Fruit fly (Drosophila melanogaster) whole organism, embryonic: Measurements from ENCODE around the gene CG1494.

Experiments used
- ATbp ChIP-seq: fragments of 200-800 bp; sonication (Bioruptor generic); optimal IDR thresholded peaks from 2 replicates; lab custom pipeline; 2017; ENCODE audit warnings: missing biosample characterization, mild to moderate bottlenecking, missing genetic modification characterization, missing genetic modification reagents
- B-H1 ChIP-seq: fragments of 200-800 bp; sonication (Bioruptor generic); IDR thresholded peaks from 3 replicates; pipeline ENCODE4 v1.3.6; 2022; ENCODE audit warnings: missing biosample characterization, missing genetic modification characterization
- CG10209 ChIP-seq: fragments of 200-800 bp; sonication (Bioruptor generic); optimal IDR thresholded peaks from 3 replicates; lab custom pipeline; 2017; ENCODE audit warnings: missing biosample characterization, mild to moderate bottlenecking, missing genetic modification characterization, missing genetic modification reagents
- CG10565 ChIP-seq: fragments of 200-800 bp; sonication (Bioruptor generic); optimal IDR thresholded peaks from 3 replicates; lab custom pipeline; 2016; ENCODE audit warnings: missing biosample characterization, mild to moderate bottlenecking, missing genetic modification characterization
- CG10959 ChIP-seq: fragments of 200-800 bp; sonication (Bioruptor generic); IDR thresholded peaks from 2 replicates; pipeline ENCODE4 v1.3.6; 2022; ENCODE audit warnings: missing biosample characterization, missing genetic modification characterization
- CG11398 ChIP-seq: fragments of 200-800 bp; sonication (Bioruptor generic); optimal IDR thresholded peaks from 2 replicates; lab custom pipeline; 2016; ENCODE audit warnings: missing biosample characterization, missing genetic modification characterization
- CG11504 ChIP-seq: fragments of 200-800 bp; sonication (Bioruptor generic); optimal IDR thresholded peaks from 3 replicates; lab custom pipeline; 2019; ENCODE audit warnings: missing biosample characterization, mild to moderate bottlenecking, missing genetic modification characterization, moderate library complexity
- CG11723 ChIP-seq: fragments of 200-800 bp; sonication (Bioruptor generic); optimal IDR thresholded peaks from 2 replicates; lab custom pipeline; 2017; ENCODE audit warnings: missing biosample characterization, mild to moderate bottlenecking, missing genetic modification characterization
- CG15601 ChIP-seq: fragments of 200-800 bp; sonication (Bioruptor generic); optimal IDR thresholded peaks from 3 replicates; lab custom pipeline; 2019; ENCODE audit warnings: missing biosample characterization, mild to moderate bottlenecking, missing genetic modification characterization, moderate library complexity
- CG17385 ChIP-seq: fragments of 200-800 bp; sonication (Bioruptor generic); optimal IDR thresholded peaks from 3 replicates; lab custom pipeline; 2018; ENCODE audit warnings: missing biosample characterization, mild to moderate bottlenecking, missing genetic modification characterization
- CG17568 ChIP-seq: fragments of 200-800 bp; sonication (Bioruptor generic); optimal IDR thresholded peaks from 2 replicates; lab custom pipeline; 2018; ENCODE audit warnings: missing biosample characterization, mild to moderate bottlenecking, missing genetic modification characterization, moderate library complexity
- CG18764 ChIP-seq: fragments of 200-800 bp; sonication (Bioruptor generic); optimal IDR thresholded peaks from 3 replicates; lab custom pipeline; 2016; ENCODE audit warnings: missing biosample characterization, missing genetic modification characterization
- CG2202 ChIP-seq: fragments of 200-800 bp; sonication (Bioruptor generic); optimal IDR thresholded peaks from 2 replicates; lab custom pipeline; 2018; ENCODE audit warnings: missing biosample characterization, mild to moderate bottlenecking, missing genetic modification characterization
- CG2712 ChIP-seq: fragments of 200-800 bp; optimal IDR thresholded peaks from 3 replicates; lab custom pipeline; 2019; ENCODE audit warnings: missing biosample characterization, mild to moderate bottlenecking, missing genetic modification characterization, moderate library complexity
- CG31388 ChIP-seq: fragments of 200-800 bp; sonication (Bioruptor generic); optimal IDR thresholded peaks from 2 replicates; lab custom pipeline; 2016; ENCODE audit warnings: missing biosample characterization, missing genetic modification characterization
- CG33213 ChIP-seq: fragments of 200-800 bp; sonication (Bioruptor generic); optimal IDR thresholded peaks from 3 replicates; lab custom pipeline; 2016; ENCODE audit warnings: missing biosample characterization, missing genetic modification characterization
- CG4360 ChIP-seq: fragments of 200-800 bp; sonication (Bioruptor generic); IDR thresholded peaks from 2 replicates; pipeline ENCODE4 v1.3.6; 2022; ENCODE audit warnings: missing biosample characterization, missing genetic modification characterization
- CG5245 ChIP-seq: fragments of 200-800 bp; sonication (Bioruptor generic); optimal IDR thresholded peaks from 3 replicates; lab custom pipeline; 2016; ENCODE audit warnings: missing biosample characterization, missing genetic modification characterization
- CG6683 ChIP-seq: fragments of 200-800 bp; sonication (Bioruptor generic); optimal IDR thresholded peaks from 2 replicates; lab custom pipeline; 2017; ENCODE audit warnings: missing biosample characterization, mild to moderate bottlenecking, missing genetic modification characterization, missing genetic modification reagents
- CG6854 ChIP-seq: fragments of 200-800 bp; sonication (Bioruptor generic); optimal IDR thresholded peaks from 3 replicates; lab custom pipeline; 2017; ENCODE audit warnings: missing biosample characterization, mild to moderate bottlenecking, missing genetic modification characterization
- CG7271 ChIP-seq: fragments of 200-800 bp; sonication (Bioruptor generic); optimal IDR thresholded peaks from 2 replicates; lab custom pipeline; 2018; ENCODE audit warnings: missing biosample characterization, mild to moderate bottlenecking, missing genetic modification characterization, moderate library complexity
- CG8089 ChIP-seq: fragments of 200-800 bp; sonication (Bioruptor generic); optimal IDR thresholded peaks from 3 replicates; lab custom pipeline; 2016; ENCODE audit warnings: missing biosample characterization, missing genetic modification characterization
- CG8388 ChIP-seq: fragments of 200-800 bp; sonication (Bioruptor generic); optimal IDR thresholded peaks from 2 replicates; lab custom pipeline; 2019; ENCODE audit warnings: missing biosample characterization, mild to moderate bottlenecking, missing genetic modification characterization, moderate library complexity
- CG8924 ChIP-seq: fragments of 200-800 bp; optimal IDR thresholded peaks from 3 replicates; lab custom pipeline; 2019; ENCODE audit warnings: missing biosample characterization, mild to moderate bottlenecking, missing genetic modification characterization, moderate library complexity
- Dad ChIP-seq: fragments of 200-800 bp; sonication (Bioruptor generic); optimal IDR thresholded peaks from 3 replicates; lab custom pipeline; 2016; ENCODE audit warnings: missing biosample characterization, missing genetic modification characterization
- H2.0 ChIP-seq: fragments of 200-800 bp; sonication (Bioruptor generic); IDR thresholded peaks from 2 replicates; pipeline ENCODE4 v1.3.6; 2022; ENCODE audit warnings: missing biosample characterization, missing genetic modification characterization
- HmgZ ChIP-seq: fragments of 200-800 bp; sonication (Bioruptor generic); optimal IDR thresholded peaks from 2 replicates; lab custom pipeline; 2018; ENCODE audit warnings: missing biosample characterization, mild to moderate bottlenecking, missing genetic modification characterization
- Hr3 ChIP-seq: fragments of 200-800 bp; sonication (Bioruptor generic); optimal IDR thresholded peaks from 3 replicates; lab custom pipeline; 2016; ENCODE audit warnings: missing biosample characterization, missing genetic modification characterization
- Hr51 ChIP-seq, 2 experiments: fragments of 200-800 bp; sonication (Bioruptor generic); optimal IDR thresholded peaks; 2 replicates in 1 of 2; 3 replicates in 1 of 2; lab custom pipeline; 2016 to 2018; ENCODE audit warnings: missing biosample characterization in 2 of 2, missing genetic modification characterization in 2 of 2, mild to moderate bottlenecking in 1 of 2, moderate library complexity in 1 of 2
- Kr ChIP-seq: fragments of 200-800 bp; sonication (Bioruptor generic); optimal IDR thresholded peaks from 2 replicates; lab custom pipeline; 2017; ENCODE audit warnings: missing biosample characterization, mild to moderate bottlenecking, missing genetic modification characterization
- Lpt ChIP-seq: fragments of >200 bp; optimal IDR thresholded peaks from 2 replicates; lab custom pipeline; 2018; ENCODE audit warnings: missing biosample characterization, missing genetic modification characterization
- Med ChIP-seq: fragments of 200-800 bp; sonication (Bioruptor generic); peaks from one replicate; lab custom pipeline; 2016; ENCODE audit warnings: missing biosample characterization, missing genetic modification characterization, mild to moderate bottlenecking, inconsistent platforms, moderate library complexity
- NC2α ChIP-seq: fragments of 200-800 bp; sonication (Bioruptor generic); optimal IDR thresholded peaks from 2 replicates; lab custom pipeline; 2016; ENCODE audit warnings: missing biosample characterization, missing genetic modification characterization
- Nf-YC ChIP-seq: fragments of 200-800 bp; optimal IDR thresholded peaks from 3 replicates; lab custom pipeline; 2019; ENCODE audit warnings: missing biosample characterization, mild to moderate bottlenecking, missing genetic modification characterization, moderate library complexity
- Optix ChIP-seq: fragments of 200-800 bp; sonication (Bioruptor generic); IDR thresholded peaks from 3 replicates; pipeline ENCODE4 v1.3.6; 2022; ENCODE audit warnings: missing biosample characterization, missing genetic modification characterization
- Rx ChIP-seq: fragments of 200-800 bp; sonication (Bioruptor generic); IDR thresholded peaks from 2 replicates; pipeline ENCODE4 v1.3.6; 2022; ENCODE audit warnings: missing biosample characterization, missing genetic modification characterization
- Sin3A ChIP-seq: fragments of >200 bp; optimal IDR thresholded peaks from 2 replicates; lab custom pipeline; 2018
- Taf1 ChIP-seq: fragments of 200-800 bp; sonication (Bioruptor generic); IDR thresholded peaks from 2 replicates; pipeline ENCODE4 v1.3.6; 2022; ENCODE audit warnings: missing biosample characterization, missing genetic modification characterization
- Trl ChIP-seq, 3 experiments: fragments of >200 bp in 2 of 3; fragments of 200-800 bp in 1 of 3; sonication (Bioruptor generic) in 1 of 3; optimal IDR thresholded peaks; 2 replicates in 1 of 3; 3 replicates in 2 of 3; lab custom pipeline; 2016 to 2017; ENCODE audit warnings: missing biosample characterization in 1 of 3, missing genetic modification characterization in 1 of 3
- aop ChIP-seq: fragments of 200-800 bp; sonication (Bioruptor generic); IDR thresholded peaks from 2 replicates; pipeline ENCODE4 v1.3.6; 2022; ENCODE audit warnings: missing biosample characterization, missing genetic modification characterization
- btn ChIP-seq: fragments of 200-800 bp; sonication (Bioruptor generic); optimal IDR thresholded peaks from 2 replicates; lab custom pipeline; 2016; ENCODE audit warnings: missing biosample characterization, missing genetic modification characterization
- chinmo ChIP-seq: fragments of 200-800 bp; sonication (Bioruptor generic); IDR thresholded peaks from 4 replicates; pipeline ENCODE4 v1.3.6; 2022; ENCODE audit warnings: missing biosample characterization, missing genetic modification characterization; ENCODE audit not compliant: partially characterized antibody
- crol ChIP-seq: fragments of 200-800 bp; sonication (Bioruptor generic); IDR thresholded peaks from 2 replicates; pipeline ENCODE4 v1.3.6; 2022; ENCODE audit warnings: missing biosample characterization, missing genetic modification characterization
- da ChIP-seq: fragments of 200-800 bp; sonication (Bioruptor generic); optimal IDR thresholded peaks from 2 replicates; lab custom pipeline; 2016; ENCODE audit warnings: missing biosample characterization, missing genetic modification characterization
- fru ChIP-seq: fragments of >200 bp; optimal IDR thresholded peaks from 2 replicates; lab custom pipeline; 2017
- fu2 ChIP-seq: fragments of 200-800 bp; sonication (Bioruptor generic); optimal IDR thresholded peaks from 2 replicates; lab custom pipeline; 2016; ENCODE audit warnings: missing biosample characterization, missing genetic modification characterization
- grau ChIP-seq: fragments of 200-800 bp; optimal IDR thresholded peaks from 3 replicates; lab custom pipeline; 2019; ENCODE audit warnings: missing biosample characterization, mild to moderate bottlenecking, missing genetic modification characterization, moderate library complexity
- grn ChIP-seq: fragments of 200-800 bp; sonication (Bioruptor generic); optimal IDR thresholded peaks from 3 replicates; lab custom pipeline; 2017; ENCODE audit warnings: missing biosample characterization, missing genetic modification characterization
- ken ChIP-seq: fragments of 200-800 bp; sonication (Bioruptor generic); IDR thresholded peaks from 3 replicates; pipeline ENCODE4 v1.3.6; 2022; ENCODE audit warnings: missing biosample characterization, missing genetic modification characterization
- klu ChIP-seq: fragments of 200-800 bp; sonication (Bioruptor generic); IDR thresholded peaks from 2 replicates; pipeline ENCODE4 v1.3.6; 2022; ENCODE audit warnings: missing biosample characterization, missing genetic modification characterization
- nmo ChIP-seq: fragments of 200-800 bp; sonication (Bioruptor generic); optimal IDR thresholded peaks from 2 replicates; lab custom pipeline; 2018; ENCODE audit warnings: missing biosample characterization, mild to moderate bottlenecking, missing genetic modification characterization, moderate library complexity
- onecut ChIP-seq: fragments of 200-800 bp; sonication (Bioruptor generic); IDR thresholded peaks from 2 replicates; pipeline ENCODE4 v1.3.6; 2022; ENCODE audit warnings: missing biosample characterization, missing genetic modification characterization
- scrt ChIP-seq: fragments of 200-800 bp; sonication (Bioruptor generic); optimal IDR thresholded peaks from 2 replicates; lab custom pipeline; 2018; ENCODE audit warnings: missing biosample characterization, mild to moderate bottlenecking, missing genetic modification characterization, moderate library complexity
- tup ChIP-seq: fragments of 200-800 bp; sonication (Bioruptor generic); optimal IDR thresholded peaks from 2 replicates; lab custom pipeline; 2016; ENCODE audit warnings: missing biosample characterization, mild to moderate bottlenecking, missing genetic modification characterization, moderate library complexity
- vvl ChIP-seq: fragments of 200-800 bp; sonication (Bioruptor generic); IDR thresholded peaks from 2 replicates; pipeline ENCODE4 v1.3.6; 2022; ENCODE audit warnings: missing biosample characterization, missing genetic modification characterization

Gene CG1494

dm6 chrX:21338153-21338552, 53.1 kb downstream of the CG1494 start (continued):
- 0 out of 4 replicates have a peak, but pooled peaks have one; percentile 18 for TF ChIP-seq chinmo (GFP tag; lab: Robert Waterston, UW)
- no peak for TF ChIP-seq Nf-YC (tag; lab: Kevin White, UChicago)
- TF ChIP-seq tup: no peak
- TF ChIP-seq CG17568 (GFP tag; lab: Kevin White, UChicago): no peak
- TF ChIP-seq fu2 (GFP tag; lab: Kevin White, UChicago): no peak
- TF ChIP-seq CG7271 (tag; lab: Kevin White, UChicago): no peak
- TF ChIP-seq CG4360 (GFP tag; lab: Robert Waterston, UW): 0 out of 2 replicates have a peak, but pooled peaks have one; percentile 27
- no peak for TF ChIP-seq Kr (GFP tag; lab: Kevin White, UChicago)
- TF ChIP-seq da (GFP tag; lab: Kevin White, UChicago): no peak
- no peak for TF ChIP-seq CG6854
- TF ChIP-seq CG15601: no peak
- TF ChIP-seq CG10959: no peak
- TF ChIP-seq Sin3A (lab: Kevin White, UChicago): no peak
- no peak for TF ChIP-seq CG2202
- peak; percentile 33 for TF ChIP-seq Med
- TF ChIP-seq B-H1: no peak
- no peak for TF ChIP-seq Rx (GFP tag; lab: Robert Waterston, UW)
- TF ChIP-seq CG8924: no peak
- TF ChIP-seq CG18764 (GFP tag; lab: Kevin White, UChicago): no peak
- TF ChIP-seq CG17385: peak; percentile 70
- no peak for TF ChIP-seq ken (GFP tag; lab: Robert Waterston, UW)
- no peak for TF ChIP-seq Taf1 (GFP tag; lab: Robert Waterston, UW)
- peak; percentile 92 for TF ChIP-seq onecut
- TF ChIP-seq Trl (optimal IDR thresholded peaks at IDR 0.05; lab: Kevin White, UChicago): peak in 1 of 2 experiments; percentile 6
- TF ChIP-seq Trl (GFP tag; optimal IDR thresholded peaks at IDR 0.05; lab: Kevin White, UChicago): no peak
- no peak for TF ChIP-seq Dad (GFP tag; lab: Kevin White, UChicago)
- no peak for TF ChIP-seq grau (tag; lab: Kevin White, UChicago)
- peak; percentile 43 for TF ChIP-seq crol (GFP tag; lab: Robert Waterston, UW)
- TF ChIP-seq CG8388: no peak
- TF ChIP-seq CG10565 (GFP tag; lab: Kevin White, UChicago): no peak
- no peak for TF ChIP-seq grn
- TF ChIP-seq Hr51 (GFP tag; optimal IDR thresholded peaks at IDR 0.05; lab: Kevin White, UChicago): no peak
- TF ChIP-seq scrt (GFP tag; lab: Kevin White, UChicago): no peak
- TF ChIP-seq HmgZ: no peak
- TF ChIP-seq CG31388 (GFP tag; lab: Kevin White, UChicago): no peak
- TF ChIP-seq Lpt (GFP tag; lab: Kevin White, UChicago): no peak
- no peak for TF ChIP-seq CG11398 (GFP tag; lab: Kevin White, UChicago)
- TF ChIP-seq CG10209 (GFP tag; lab: Kevin White, UChicago): no peak
- TF ChIP-seq Hr3 (GFP tag; lab: Kevin White, UChicago): no peak
- no peak for TF ChIP-seq fru (lab: Kevin White, UChicago)
- TF ChIP-seq aop (GFP tag; lab: Robert Waterston, UW): no peak
- TF ChIP-seq Optix (GFP tag; lab: Robert Waterston, UW): no peak
- no peak for TF ChIP-seq CG6683
- TF ChIP-seq CG8089: no peak
- TF ChIP-seq, all 482 proteins: peak for 10

- TF ChIP-seq vvl (peak; percentile 92), klu (GFP tag; lab: Robert Waterston, UW) (peak; percentile 85), btn (peak; percentile 67), CG2712 (peak; percentile 77), CG11723 (GFP tag; lab: Kevin White, UChicago) (peak; percentile 28), CG11504 (no peak), CG33213 (GFP tag; lab: Kevin White, UChicago) (peak; percentile 89), NC2α (GFP tag; lab: Kevin White, UChicago) (peak; percentile 67), ATbp (GFP tag; lab: Kevin White, UChicago) (peak; percentile 73), CG5245 (GFP tag; lab: Kevin White, UChicago) (peak; percentile 62), H2.0 (peak; percentile 91), nmo (GFP tag; lab: Kevin White, UChicago) (peak; percentile 87), ken (GFP tag; lab: Robert Waterston, UW) (peak; percentile 90)
Measured at dm6 chrX:21339476-21339931, 54.4 kb downstream of the CG1494 start, which contains the start of the genes tty and fliI. tty (minus strand) TSS chrX:21339676. fliI (plus strand) TSS chrX:21339741.
